Worm (Caenorhabditis elegans): Measurements from ENCODE around the gene T05A8.1.

DNA sequence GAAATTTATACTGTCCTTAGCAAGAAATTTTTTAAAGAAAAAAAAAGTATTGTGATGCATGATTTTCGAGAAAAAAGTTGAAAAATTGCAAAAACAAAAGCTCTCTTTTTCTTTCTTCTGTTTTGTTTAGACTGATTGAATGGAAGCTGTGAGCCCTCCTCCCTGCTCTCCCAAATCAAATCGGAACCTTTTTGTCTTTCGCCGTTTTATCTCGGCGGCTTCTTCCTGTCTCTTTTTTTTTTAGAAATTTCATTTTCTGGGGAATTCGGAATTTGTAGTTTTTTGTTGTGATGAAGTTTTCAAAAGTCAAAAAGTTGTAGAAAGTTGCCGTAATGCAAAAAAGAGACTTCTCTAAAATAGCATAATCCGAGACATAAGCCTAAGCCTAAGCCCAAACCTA is 20.8 kb upstream of the T05A8.1 start:
- TF ChIP-seq nhr-12 (tag; optimal IDR thresholded peaks at IDR 0.05) = no peak
- TF ChIP-seq aly-2 (tag; optimal IDR thresholded peaks at IDR 0.05) = no peak
- no peak for TF ChIP-seq nhr-28 (tag; optimal IDR thresholded peaks at IDR 0.05)
- no peak for TF ChIP-seq elt-2 (tag; optimal IDR thresholded peaks at IDR 0.05)
- TF ChIP-seq fkh-10 (GFP tag; optimal IDR thresholded peaks at IDR 0.05) = peak; percentile 61
- TF ChIP-seq nhr-76 (tag; optimal IDR thresholded peaks at IDR 0.05) = no peak
- TF ChIP-seq jun-1 (tag; optimal IDR thresholded peaks at IDR 0.05) = no peak
- TF ChIP-seq lin-39 (tag; optimal IDR thresholded peaks at IDR 0.05) = no peak
- no peak for TF ChIP-seq zag-1 (tag; optimal IDR thresholded peaks at IDR 0.05)
- TF ChIP-seq pha-4 (tag; optimal IDR thresholded peaks at IDR 0.05) = no peak
- no peak for TF ChIP-seq ceh-82 (tag; optimal IDR thresholded peaks at IDR 0.05)
